Fruit fly (Drosophila melanogaster) whole organism, embryonic: ENCODE data around the gene CG33346.

ENCODE experiments used
- B-H1 ChIP-seq: fragments of 200-800 bp; sonication (Bioruptor generic); IDR thresholded peaks from 3 replicates; pipeline ENCODE4 v1.3.6; 2022; ENCODE audit warnings: missing biosample characterization, missing genetic modification characterization
- B-H2 ChIP-seq: fragments of 200-800 bp; sonication (Bioruptor generic); optimal IDR thresholded peaks from 2 replicates; lab custom pipeline; 2018; ENCODE audit warnings: missing biosample characterization, mild to moderate bottlenecking, missing genetic modification characterization
- BtbVII ChIP-seq: fragments of 200-800 bp; sonication (Bioruptor generic); optimal IDR thresholded peaks from 3 replicates; lab custom pipeline; 2017; ENCODE audit warnings: missing biosample characterization, mild to moderate bottlenecking, missing genetic modification characterization
- CG10209 ChIP-seq: fragments of 200-800 bp; sonication (Bioruptor generic); optimal IDR thresholded peaks from 3 replicates; lab custom pipeline; 2017; ENCODE audit warnings: missing biosample characterization, mild to moderate bottlenecking, missing genetic modification characterization, missing genetic modification reagents
- CG10979 ChIP-seq: fragments of 200-800 bp; sonication (Bioruptor generic); optimal IDR thresholded peaks from 2 replicates; lab custom pipeline; 2018; ENCODE audit warnings: missing biosample characterization, mild to moderate bottlenecking, missing genetic modification characterization, moderate library complexity
- CG12219 ChIP-seq: fragments of 200-800 bp; sonication (Bioruptor generic); optimal IDR thresholded peaks from 3 replicates; lab custom pipeline; 2018; ENCODE audit warnings: missing biosample characterization, mild to moderate bottlenecking, missing genetic modification characterization
- CG15269 ChIP-seq: fragments of 200-800 bp; sonication (Bioruptor generic); optimal IDR thresholded peaks from 2 replicates; lab custom pipeline; 2018; ENCODE audit warnings: missing biosample characterization, mild to moderate bottlenecking, missing genetic modification characterization, moderate library complexity
- CG17568 ChIP-seq: fragments of 200-800 bp; sonication (Bioruptor generic); optimal IDR thresholded peaks from 2 replicates; lab custom pipeline; 2018; ENCODE audit warnings: missing biosample characterization, mild to moderate bottlenecking, missing genetic modification characterization, moderate library complexity
- CG31224 ChIP-seq: fragments of 200-800 bp; sonication (Bioruptor generic); IDR thresholded peaks from 2 replicates; pipeline ENCODE4 v1.3.6; 2022; ENCODE audit warnings: missing biosample characterization, missing genetic modification characterization
- CG31365 ChIP-seq: fragments of 200-800 bp; sonication (Bioruptor generic); optimal IDR thresholded peaks from 2 replicates; lab custom pipeline; 2018; ENCODE audit warnings: missing biosample characterization, mild to moderate bottlenecking, missing genetic modification characterization
- CG31388 ChIP-seq: fragments of 200-800 bp; sonication (Bioruptor generic); optimal IDR thresholded peaks from 2 replicates; lab custom pipeline; 2016; ENCODE audit warnings: missing biosample characterization, missing genetic modification characterization
- CG33213 ChIP-seq: fragments of 200-800 bp; sonication (Bioruptor generic); optimal IDR thresholded peaks from 3 replicates; lab custom pipeline; 2016; ENCODE audit warnings: missing biosample characterization, missing genetic modification characterization
- CG4854 ChIP-seq: fragments of 200-800 bp; sonication (Bioruptor generic); optimal IDR thresholded peaks from 2 replicates; lab custom pipeline; 2016; ENCODE audit warnings: missing biosample characterization, missing genetic modification characterization, inconsistent platforms
- CG6254 ChIP-seq: fragments of 200-800 bp; sonication (Bioruptor generic); optimal IDR thresholded peaks from 3 replicates; lab custom pipeline; 2017; ENCODE audit warnings: mild to moderate bottlenecking, missing biosample characterization, missing genetic modification reagents, missing genetic modification characterization
- CG6689 ChIP-seq: fragments of 200-800 bp; sonication (Bioruptor generic); IDR thresholded peaks from 2 replicates; pipeline ENCODE4 v1.3.6; 2022; ENCODE audit warnings: missing biosample characterization, missing genetic modification characterization
- CG9932 ChIP-seq: fragments of 200-800 bp; sonication (Bioruptor generic); IDR thresholded peaks from 2 replicates; pipeline ENCODE4 v1.3.6; 2022; ENCODE audit warnings: missing biosample characterization, missing genetic modification characterization
- Dek ChIP-seq: fragments of 200-800 bp; sonication (Bioruptor generic); optimal IDR thresholded peaks from 3 replicates; lab custom pipeline; 2019; ENCODE audit warnings: missing biosample characterization, mild to moderate bottlenecking, missing genetic modification characterization, moderate library complexity
- Dfd ChIP-seq, 2 experiments: fragments of >200 bp; optimal IDR thresholded peaks; 2 replicates each; lab custom pipeline; 2017; ENCODE audit warnings: missing biosample characterization in 2 of 2, missing genetic modification characterization in 2 of 2
- Doc3 ChIP-seq: fragments of 200-800 bp; sonication (Bioruptor generic); IDR thresholded peaks from 3 replicates; pipeline ENCODE4 v1.3.6; 2022; ENCODE audit warnings: missing biosample characterization, missing genetic modification characterization; ENCODE audit not compliant: partially characterized antibody
- Drgx ChIP-seq: fragments of 200-800 bp; sonication (Bioruptor generic); IDR thresholded peaks from 2 replicates; pipeline ENCODE4 v1.3.6; 2022; ENCODE audit warnings: missing biosample characterization, missing genetic modification characterization
- E2f1 ChIP-seq: fragments of 200-800 bp; sonication (Bioruptor generic); IDR thresholded peaks from 2 replicates; pipeline ENCODE4 v1.3.6; 2022; ENCODE audit warnings: missing biosample characterization, missing genetic modification characterization
- Fer1 ChIP-seq: fragments of 200-800 bp; sonication (Bioruptor generic); optimal IDR thresholded peaks from 2 replicates; lab custom pipeline; 2017; ENCODE audit warnings: missing biosample characterization, mild to moderate bottlenecking, missing genetic modification characterization
- HLH4C ChIP-seq: fragments of 200-800 bp; sonication (Bioruptor generic); IDR thresholded peaks from 3 replicates; pipeline ENCODE4 v1.3.6; 2022; ENCODE audit warnings: missing biosample characterization, missing genetic modification characterization; ENCODE audit not compliant: partially characterized antibody
- HmgZ ChIP-seq: fragments of 200-800 bp; sonication (Bioruptor generic); optimal IDR thresholded peaks from 2 replicates; lab custom pipeline; 2018; ENCODE audit warnings: missing biosample characterization, mild to moderate bottlenecking, missing genetic modification characterization
- Hr78 ChIP-seq, 2 experiments: fragments of 200-800 bp in 1 of 2; fragments of >200 bp in 1 of 2; sonication (Bioruptor generic) in 1 of 2; optimal IDR thresholded peaks; 2 replicates each; lab custom pipeline; 2017 to 2019; ENCODE audit warnings: missing biosample characterization in 2 of 2, missing genetic modification characterization in 2 of 2, mild to moderate bottlenecking in 1 of 2, moderate library complexity in 1 of 2
- Jarid2 ChIP-seq: fragments of 200-800 bp; sonication (Bioruptor generic); optimal IDR thresholded peaks from 3 replicates; lab custom pipeline; 2017; ENCODE audit warnings: mild to moderate bottlenecking, missing biosample characterization, missing genetic modification reagents, missing genetic modification characterization
- Meics ChIP-seq: fragments of 200-800 bp; sonication (Bioruptor generic); optimal IDR thresholded peaks from 2 replicates; lab custom pipeline; 2017; ENCODE audit warnings: missing biosample characterization, mild to moderate bottlenecking, missing genetic modification characterization
- Mrtf ChIP-seq: fragments of 200-800 bp; sonication (Bioruptor generic); IDR thresholded peaks from 3 replicates; pipeline ENCODE4 v1.3.6; 2022; ENCODE audit warnings: missing biosample characterization, missing genetic modification characterization
- Nf-YA ChIP-seq: fragments of 200-800 bp; sonication (Bioruptor generic); IDR thresholded peaks from 2 replicates; pipeline ENCODE4 v1.3.6; 2022; ENCODE audit warnings: missing biosample characterization, missing genetic modification characterization
- Ptx1 ChIP-seq: fragments of 200-800 bp; sonication (Bioruptor generic); IDR thresholded peaks from 2 replicates; pipeline ENCODE4 v1.3.6; 2022; ENCODE audit warnings: missing biosample characterization, missing genetic modification characterization
- Rfx ChIP-seq: fragments of 200-800 bp; sonication (Bioruptor generic); IDR thresholded peaks from 2 replicates; pipeline ENCODE4 v1.3.6; 2022; ENCODE audit warnings: missing biosample characterization, missing genetic modification characterization
- TFAM ChIP-seq: fragments of 200-800 bp; sonication (Bioruptor generic); optimal IDR thresholded peaks from 2 replicates; lab custom pipeline; 2017; ENCODE audit warnings: missing biosample characterization, missing genetic modification characterization, inconsistent platforms
- Xbp1 ChIP-seq: fragments of 200-800 bp; sonication (Bioruptor generic); optimal IDR thresholded peaks from 3 replicates; lab custom pipeline; 2016; ENCODE audit warnings: missing biosample characterization, mild to moderate bottlenecking, missing genetic modification characterization
- Xrp1 ChIP-seq: fragments of 200-800 bp; sonication (Bioruptor generic); IDR thresholded peaks from 2 replicates; pipeline ENCODE4 v1.3.6; 2022; ENCODE audit warnings: missing biosample characterization, missing genetic modification characterization
- abd-A ChIP-seq: fragments of 200-800 bp; sonication (Bioruptor generic); optimal IDR thresholded peaks from 3 replicates; lab custom pipeline; 2019; ENCODE audit warnings: missing biosample characterization, mild to moderate bottlenecking, missing genetic modification characterization, moderate library complexity
- cas ChIP-seq: fragments of 200-800 bp; sonication (Bioruptor generic); IDR thresholded peaks from 2 replicates; pipeline ENCODE4 v1.3.6; 2022; ENCODE audit warnings: missing biosample characterization, missing genetic modification characterization
- cg ChIP-seq: fragments of 200-800 bp; sonication (Bioruptor generic); optimal IDR thresholded peaks from 3 replicates; lab custom pipeline; 2019; ENCODE audit warnings: missing biosample characterization, mild to moderate bottlenecking, missing genetic modification characterization, moderate library complexity
- crol ChIP-seq: fragments of 200-800 bp; sonication (Bioruptor generic); IDR thresholded peaks from 2 replicates; pipeline ENCODE4 v1.3.6; 2022; ENCODE audit warnings: missing biosample characterization, missing genetic modification characterization
- dan ChIP-seq: fragments of 200-800 bp; sonication (Bioruptor generic); IDR thresholded peaks from 2 replicates; pipeline ENCODE4 v1.3.6; 2022; ENCODE audit warnings: missing biosample characterization, missing genetic modification characterization
- emc ChIP-seq: fragments of 200-800 bp; sonication (Bioruptor generic); optimal IDR thresholded peaks from 2 replicates; lab custom pipeline; 2016; ENCODE audit warnings: missing biosample characterization, missing genetic modification characterization
- fd64A ChIP-seq: fragments of 200-800 bp; sonication (Bioruptor generic); optimal IDR thresholded peaks from 3 replicates; lab custom pipeline; 2018; ENCODE audit warnings: missing biosample characterization, mild to moderate bottlenecking, missing genetic modification characterization
- hkb ChIP-seq, 2 experiments: fragments of 200-800 bp in 1 of 2; fragments of >200 bp in 1 of 2; sonication (Bioruptor generic) in 1 of 2; IDR thresholded peaks in 1 of 2; optimal IDR thresholded peaks in 1 of 2; 2 replicates each; pipeline versions ENCODE4 v1.3.6 to Lab custom; 2017 to 2022; ENCODE audit warnings: missing biosample characterization in 1 of 2, missing genetic modification characterization in 1 of 2
- knrl ChIP-seq: fragments of 200-800 bp; sonication (Bioruptor generic); IDR thresholded peaks from 3 replicates; pipeline ENCODE4 v1.3.6; 2022; ENCODE audit warnings: missing biosample characterization, missing genetic modification characterization; ENCODE audit not compliant: partially characterized antibody
- otp ChIP-seq: fragments of 200-800 bp; sonication (Bioruptor generic); IDR thresholded peaks from 3 replicates; pipeline ENCODE4, ENCODE4 v1.3.6; 2022; ENCODE audit warnings: missing biosample characterization, missing genetic modification characterization
- pros ChIP-seq: fragments of 200-800 bp; sonication (Bioruptor generic); optimal IDR thresholded peaks from 3 replicates; lab custom pipeline; 2019; ENCODE audit warnings: missing biosample characterization, mild to moderate bottlenecking, missing genetic modification characterization, moderate library complexity
- ranshi ChIP-seq: fragments of 200-800 bp; sonication (Bioruptor generic); IDR thresholded peaks from 2 replicates; pipeline ENCODE4 v1.3.6; 2022; ENCODE audit warnings: missing biosample characterization, missing genetic modification characterization
- vfl ChIP-seq: fragments of 200-800 bp; sonication (Bioruptor generic); optimal IDR thresholded peaks from 2 replicates; lab custom pipeline; 2016; ENCODE audit warnings: missing biosample characterization, missing genetic modification characterization
- zfh1 ChIP-seq: fragments of 200-800 bp; sonication (Bioruptor generic); IDR thresholded peaks from 3 replicates; pipeline ENCODE4 v1.3.6; 2022; ENCODE audit warnings: missing biosample characterization, missing genetic modification characterization

Gene CG33346

DNA sequence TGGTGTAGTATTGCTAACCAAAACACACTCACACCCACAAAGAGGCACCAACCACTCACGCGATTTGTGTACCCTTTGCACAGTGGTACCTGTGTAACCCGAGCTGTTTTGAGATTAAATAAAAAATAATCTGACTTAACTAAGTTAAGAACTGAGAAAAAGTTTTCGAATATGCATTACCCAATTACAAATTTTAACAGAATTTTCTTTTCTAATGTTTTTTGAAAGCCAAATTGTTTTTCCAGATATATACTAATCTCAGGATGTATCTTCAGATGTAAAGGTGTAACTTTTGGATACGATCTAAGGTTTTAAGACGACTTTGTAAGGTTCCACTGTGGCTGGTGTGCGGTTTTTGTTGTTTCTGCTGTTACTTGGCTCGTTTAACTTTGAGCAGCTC, 35.3 kb upstream of the CG33346 start (continued):
- no peak for TF ChIP-seq E2f1 (GFP tag; lab: Robert Waterston, UW)
- TF ChIP-seq fd64A (GFP tag; lab: Kevin White, UChicago): no peak
- no peak for TF ChIP-seq Doc3 (GFP tag; lab: Robert Waterston, UW)
- TF ChIP-seq cg: no peak
- TF ChIP-seq Xrp1 (GFP tag; lab: Robert Waterston, UW): 0 out of 2 replicates have a peak, but pooled peaks have one; percentile 13
- no peak for TF ChIP-seq zfh1 (GFP tag; lab: Robert Waterston, UW)
- TF ChIP-seq knrl (GFP tag; lab: Robert Waterston, UW): no peak
- no peak for TF ChIP-seq Jarid2 (GFP tag; lab: Kevin White, UChicago)
- no peak for TF ChIP-seq Rfx (GFP tag; lab: Robert Waterston, UW)
- no peak for TF ChIP-seq CG33213 (GFP tag; lab: Kevin White, UChicago)
- no peak for TF ChIP-seq CG31388
- no peak for TF ChIP-seq HmgZ (tag; lab: Kevin White, UChicago)
- TF ChIP-seq Drgx (GFP tag; lab: Robert Waterston, UW): peak; percentile 73
- peak; percentile 36 for TF ChIP-seq CG6689 (GFP tag; lab: Robert Waterston, UW)
- TF ChIP-seq Ptx1 (GFP tag; lab: Robert Waterston, UW): peak; percentile 28; the same call in 1 of the 2 replicates
- TF ChIP-seq Dek (tag; lab: Kevin White, UChicago): no peak
- TF ChIP-seq Dfd (GFP tag; optimal IDR thresholded peaks at IDR 0.05; lab: Kevin White, UChicago): no peak
- no peak for TF ChIP-seq CG12219 (GFP tag; lab: Kevin White, UChicago)
- no peak for TF ChIP-seq CG31365 (tag; lab: Kevin White, UChicago)
- TF ChIP-seq emc (GFP tag; lab: Kevin White, UChicago): no peak
- TF ChIP-seq Fer1: no peak
- TF ChIP-seq CG4854 (GFP tag; lab: Kevin White, UChicago): no peak
- TF ChIP-seq CG31224 (GFP tag; lab: Robert Waterston, UW): no peak
- no peak for TF ChIP-seq ranshi (GFP tag; lab: Robert Waterston, UW)
- no peak for TF ChIP-seq Xbp1 (GFP tag; lab: Kevin White, UChicago)
- TF ChIP-seq CG10209 (GFP tag; lab: Kevin White, UChicago): no peak
- TF ChIP-seq BtbVII (GFP tag; lab: Kevin White, UChicago): no peak

DNA sequence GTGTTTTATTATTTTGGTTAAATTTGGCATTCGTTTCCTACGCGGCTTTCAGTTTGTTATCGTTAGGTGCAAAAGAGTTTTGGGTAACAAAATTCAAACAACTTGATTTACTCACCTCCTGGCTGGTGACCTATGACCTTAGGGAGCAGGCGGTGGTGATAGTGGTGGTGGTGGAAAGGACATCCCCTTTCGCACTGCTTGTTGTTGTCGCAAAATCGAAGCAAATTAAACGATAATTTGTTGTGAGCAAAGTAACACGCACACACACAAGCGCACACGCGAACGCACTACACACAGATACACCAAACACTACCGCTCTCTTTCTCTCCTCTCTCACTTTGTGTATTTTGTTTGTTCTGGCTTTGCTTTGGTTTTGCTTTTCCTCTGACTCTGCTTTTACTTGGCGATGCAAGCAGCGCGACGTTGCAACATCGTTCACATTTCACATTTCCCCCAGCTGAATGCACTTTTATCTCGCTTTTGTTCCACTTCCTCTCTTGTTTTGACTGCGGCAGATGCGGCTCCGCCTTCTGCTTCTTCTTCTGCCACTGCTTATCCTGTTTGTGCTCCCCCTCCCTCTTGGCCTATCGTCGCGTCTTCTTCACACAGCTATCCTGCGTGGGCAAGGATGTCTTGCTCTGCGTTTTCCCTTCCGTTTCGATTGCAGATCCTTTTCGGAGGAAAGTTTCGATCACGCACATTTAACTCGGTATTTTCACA, 34.6 kb upstream of the CG33346 start:
- no peak for TF ChIP-seq otp (GFP tag; lab: Robert Waterston, UW)
- no peak for TF ChIP-seq B-H2 (GFP tag; lab: Kevin White, UChicago)
- TF ChIP-seq TFAM: no peak
- no peak for TF ChIP-seq CG9932 (GFP tag; lab: Robert Waterston, UW)
- TF ChIP-seq B-H1: no peak
- TF ChIP-seq Nf-YA (GFP tag; lab: Robert Waterston, UW): no peak
- 0 out of 3 replicates have a peak, but pooled peaks have one; percentile 42 for TF ChIP-seq HLH4C
- no peak for TF ChIP-seq hkb (optimal IDR thresholded peaks at IDR 0.05; lab: Kevin White, UChicago)
- 0 out of 2 replicates have a peak, but pooled peaks have one; percentile 13 for TF ChIP-seq hkb (GFP tag; IDR thresholded peaks at IDR 0.05; lab: Robert Waterston, UW)
- TF ChIP-seq Mrtf (GFP tag; lab: Robert Waterston, UW): no peak
- TF ChIP-seq CG17568: no peak
- no peak for TF ChIP-seq vfl
- TF ChIP-seq HmgZ (tag; lab: Kevin White, UChicago): no peak
- TF ChIP-seq CG15269 (tag; lab: Kevin White, UChicago): no peak
- peak in 1 of 2 experiments; percentile 71 for TF ChIP-seq Hr78 (GFP tag; optimal IDR thresholded peaks at IDR 0.05; lab: Kevin White, UChicago)
- TF ChIP-seq dan (GFP tag; lab: Robert Waterston, UW): no peak
- TF ChIP-seq cas: no peak
- no peak for TF ChIP-seq CG10979 (tag; lab: Kevin White, UChicago)
- TF ChIP-seq CG6254: no peak
- no peak for TF ChIP-seq Meics
- no peak for TF ChIP-seq Doc3 (GFP tag; lab: Robert Waterston, UW)
- TF ChIP-seq pros (GFP tag; lab: Kevin White, UChicago): peak; percentile 83
- TF ChIP-seq crol (GFP tag; lab: Robert Waterston, UW): peak; percentile 79
- TF ChIP-seq emc (GFP tag; lab: Kevin White, UChicago): no peak
- TF ChIP-seq abd-A: no peak
